Fruit fly (Drosophila melanogaster): ENCODE measurements around the gene gzl.
A peak's percentile ranks its signal among the peaks of the same experiment; 100 is the strongest.

gzl gene

dm6 chr3R:6410412-6411225 is 27.9 kb downstream of the gzl start:
- peak; percentile 74 for TF ChIP-seq tj (GFP tag; optimal IDR thresholded peaks at IDR 0.05)
- peak; percentile 19 for TF ChIP-seq CG7101 (tag; optimal IDR thresholded peaks at IDR 0.05)
- TF ChIP-seq CG33017 (tag; optimal IDR thresholded peaks at IDR 0.05): peak; percentile 8
- TF ChIP-seq Clk (GFP tag; optimal IDR thresholded peaks at IDR 0.05): no peak
- peak; percentile 41 for TF ChIP-seq CG11617 (GFP tag; optimal IDR thresholded peaks at IDR 0.05)
- TF ChIP-seq pad (GFP tag; optimal IDR thresholded peaks at IDR 0.05): peak; percentile 12
- no peak for TF ChIP-seq ovo (GFP tag; optimal IDR thresholded peaks at IDR 0.05)
- TF ChIP-seq cic (GFP tag; optimal IDR thresholded peaks at IDR 0.05): no peak
- no peak for TF ChIP-seq CG1620 (GFP tag; optimal IDR thresholded peaks at IDR 0.05)
- peak; percentile 8 for TF ChIP-seq bab1 (GFP tag; optimal IDR thresholded peaks at IDR 0.05)
- TF ChIP-seq CG7045 (GFP tag; optimal IDR thresholded peaks at IDR 0.05): peak; percentile 4
- peak; percentile 2 for TF ChIP-seq CG14711 (tag; optimal IDR thresholded peaks at IDR 0.05)
- peak; percentile 25 for TF ChIP-seq CG12768 (GFP tag; optimal IDR thresholded peaks at IDR 0.05)
- TF ChIP-seq cnc (optimal IDR thresholded peaks at IDR 0.05): no peak
- TF ChIP-seq Hr96 (GFP tag; optimal IDR thresholded peaks at IDR 0.05): peak; percentile 14

- no peak for TF ChIP-seq Clk (GFP tag; optimal IDR thresholded peaks at IDR 0.05)
- peak; percentile 54 for TF ChIP-seq tj (GFP tag; optimal IDR thresholded peaks at IDR 0.05)
These were observed 28.9 kb downstream of the gzl start for dm6 chr3R:6411454-6412204.

dm6 chr3R:6413771-6414438 is 31.2 kb downstream of the gzl start:
- no peak for TF ChIP-seq CG7101 (tag; optimal IDR thresholded peaks at IDR 0.05)
- TF ChIP-seq CG5204 (GFP tag; optimal IDR thresholded peaks at IDR 0.05): no peak
- TF ChIP-seq cic (GFP tag; optimal IDR thresholded peaks at IDR 0.05): no peak
- no peak for TF ChIP-seq CG7045 (GFP tag; optimal IDR thresholded peaks at IDR 0.05)
- TF ChIP-seq CG1620 (GFP tag; optimal IDR thresholded peaks at IDR 0.05): no peak
- no peak for TF ChIP-seq Crg-1 (GFP tag; optimal IDR thresholded peaks at IDR 0.05)
- TF ChIP-seq pad (GFP tag; optimal IDR thresholded peaks at IDR 0.05): no peak
- TF ChIP-seq cnc (optimal IDR thresholded peaks at IDR 0.05): no peak
- TF ChIP-seq ovo (GFP tag; optimal IDR thresholded peaks at IDR 0.05): no peak
- no peak for TF ChIP-seq Mnt (GFP tag; optimal IDR thresholded peaks at IDR 0.05)
- TF ChIP-seq CG33017 (tag; optimal IDR thresholded peaks at IDR 0.05): no peak
- TF ChIP-seq CG11617 (GFP tag; optimal IDR thresholded peaks at IDR 0.05): no peak
- TF ChIP-seq kay (GFP tag; ENCODE audit: borderline replicate concordance): no peak
- TF ChIP-seq CG14711 (tag; optimal IDR thresholded peaks at IDR 0.05): no peak
- TF ChIP-seq bab1 (GFP tag; optimal IDR thresholded peaks at IDR 0.05): no peak
- TF ChIP-seq Clk (GFP tag; optimal IDR thresholded peaks at IDR 0.05): no peak

dm6 chr3R:6414439-6415344 is 32.0 kb downstream of the gzl start:
- TF ChIP-seq tj (GFP tag; optimal IDR thresholded peaks at IDR 0.05): peak; percentile 18
- TF ChIP-seq Mnt (GFP tag; optimal IDR thresholded peaks at IDR 0.05): no peak
- peak; percentile 54 for TF ChIP-seq kay (GFP tag; ENCODE audit: borderline replicate concordance)

dm6 chr3R:6416242-6416641 is 33.5 kb downstream of the gzl start:
- TF ChIP-seq ovo (GFP tag; optimal IDR thresholded peaks at IDR 0.05) (no peak), CG12768 (GFP tag; optimal IDR thresholded peaks at IDR 0.05) (no peak), CG1620 (GFP tag; optimal IDR thresholded peaks at IDR 0.05) (no peak), CG33017 (tag; optimal IDR thresholded peaks at IDR 0.05) (no peak), pad (GFP tag; optimal IDR thresholded peaks at IDR 0.05) (no peak), cnc (optimal IDR thresholded peaks at IDR 0.05) (no peak), Mnt (GFP tag; optimal IDR thresholded peaks at IDR 0.05) (no peak), Clk (GFP tag; optimal IDR thresholded peaks at IDR 0.05) (no peak), bab1 (GFP tag; optimal IDR thresholded peaks at IDR 0.05) (no peak), tj (GFP tag; optimal IDR thresholded peaks at IDR 0.05) (no peak), Hr96 (GFP tag; optimal IDR thresholded peaks at IDR 0.05) (no peak), CG7101 (tag; optimal IDR thresholded peaks at IDR 0.05) (no peak), cic (GFP tag; optimal IDR thresholded peaks at IDR 0.05) (no peak), CG7045 (GFP tag; optimal IDR thresholded peaks at IDR 0.05) (no peak), kay (GFP tag; ENCODE audit: borderline replicate concordance) (no peak), CG11617 (GFP tag; optimal IDR thresholded peaks at IDR 0.05) (no peak), toe (GFP tag; optimal IDR thresholded peaks at IDR 0.05) (no peak), Crg-1 (GFP tag; optimal IDR thresholded peaks at IDR 0.05) (no peak)
